Fruit fly (Drosophila melanogaster) whole organism, embryonic: ENCODE data around the gene CG15418.

Experiments used
- Adf1 ChIP-seq: fragments of 200-800 bp; sonication (Bioruptor generic); IDR thresholded peaks from 2 replicates; pipeline ENCODE4 v1.3.6; 2022; ENCODE audit warnings: missing biosample characterization, missing genetic modification characterization
- Antp ChIP-seq: fragments of 200-800 bp; sonication (Bioruptor generic); optimal IDR thresholded peaks from 3 replicates; lab custom pipeline; 2016; ENCODE audit warnings: missing biosample characterization, missing genetic modification characterization
- Asciz ChIP-seq: fragments of 200-800 bp; sonication (Bioruptor generic); optimal IDR thresholded peaks from 2 replicates; lab custom pipeline; 2017; ENCODE audit warnings: missing biosample characterization, mild to moderate bottlenecking, missing genetic modification characterization, missing genetic modification reagents
- CG10209 ChIP-seq: fragments of 200-800 bp; sonication (Bioruptor generic); optimal IDR thresholded peaks from 3 replicates; lab custom pipeline; 2017; ENCODE audit warnings: missing biosample characterization, mild to moderate bottlenecking, missing genetic modification characterization, missing genetic modification reagents
- CG11093 ChIP-seq: fragments of 200-800 bp; sonication (Bioruptor generic); IDR thresholded peaks from 3 replicates; pipeline ENCODE4 v1.3.6; 2022; ENCODE audit warnings: missing biosample characterization, missing genetic modification characterization
- CG11560 ChIP-seq: fragments of 200-800 bp; sonication (Bioruptor generic); IDR thresholded peaks from 3 replicates; pipeline ENCODE4 v1.3.6; 2022; ENCODE audit warnings: missing biosample characterization, missing genetic modification characterization
- CG12659 ChIP-seq: fragments of 200-800 bp; sonication (Bioruptor generic); optimal IDR thresholded peaks from 3 replicates; lab custom pipeline; 2017; ENCODE audit warnings: mild to moderate bottlenecking, missing biosample characterization, missing genetic modification reagents, missing genetic modification characterization
- CG13424 ChIP-seq: fragments of 200-800 bp; sonication (Bioruptor generic); optimal IDR thresholded peaks from 2 replicates; lab custom pipeline; 2019; ENCODE audit warnings: missing biosample characterization, mild to moderate bottlenecking, missing genetic modification characterization, moderate library complexity
- CG14441 ChIP-seq: fragments of 200-800 bp; sonication (Bioruptor generic); IDR thresholded peaks from 2 replicates; pipeline ENCODE4 v1.3.6; 2022; ENCODE audit warnings: missing biosample characterization, missing genetic modification characterization
- CG15696 ChIP-seq: fragments of 200-800 bp; sonication (Bioruptor generic); optimal IDR thresholded peaks from 2 replicates; lab custom pipeline; 2019; ENCODE audit warnings: missing biosample characterization, mild to moderate bottlenecking, missing genetic modification characterization, moderate library complexity
- CG16863 ChIP-seq: fragments of 200-800 bp; sonication (Bioruptor generic); optimal IDR thresholded peaks from 3 replicates; lab custom pipeline; 2016; ENCODE audit warnings: missing biosample characterization, missing genetic modification characterization
- CG31224 ChIP-seq: fragments of 200-800 bp; sonication (Bioruptor generic); IDR thresholded peaks from 2 replicates; pipeline ENCODE4 v1.3.6; 2022; ENCODE audit warnings: missing biosample characterization, missing genetic modification characterization
- CG34224 ChIP-seq: fragments of 200-800 bp; sonication (Bioruptor generic); IDR thresholded peaks from 3 replicates; pipeline ENCODE4 v1.3.6; 2022; ENCODE audit warnings: missing biosample characterization, missing genetic modification characterization; ENCODE audit not compliant: partially characterized antibody
- CG4360 ChIP-seq: fragments of 200-800 bp; sonication (Bioruptor generic); IDR thresholded peaks from 2 replicates; pipeline ENCODE4 v1.3.6; 2022; ENCODE audit warnings: missing biosample characterization, missing genetic modification characterization
- CG5953 ChIP-seq: fragments of 200-800 bp; sonication (Bioruptor generic); IDR thresholded peaks from 2 replicates; pipeline ENCODE4 v1.3.6; 2022; ENCODE audit warnings: missing biosample characterization, missing genetic modification characterization
- CG7839 ChIP-seq: fragments of 200-800 bp; sonication (Bioruptor generic); optimal IDR thresholded peaks from 3 replicates; lab custom pipeline; 2018; ENCODE audit warnings: missing biosample characterization, mild to moderate bottlenecking, missing genetic modification characterization, moderate library complexity
- CG8478 ChIP-seq: fragments of >200 bp; optimal IDR thresholded peaks from 2 replicates; lab custom pipeline; 2018
- Chrac-16 ChIP-seq: fragments of 200-800 bp; sonication (Bioruptor generic); optimal IDR thresholded peaks from 3 replicates; lab custom pipeline; 2016; ENCODE audit warnings: missing biosample characterization, missing genetic modification characterization
- CkIIα-i1 ChIP-seq: fragments of 200-800 bp; sonication (Bioruptor generic); IDR thresholded peaks from 2 replicates; pipeline ENCODE4 v1.3.6; 2022; ENCODE audit warnings: missing biosample characterization, missing genetic modification characterization
- Dek ChIP-seq: fragments of 200-800 bp; sonication (Bioruptor generic); optimal IDR thresholded peaks from 3 replicates; lab custom pipeline; 2019; ENCODE audit warnings: missing biosample characterization, mild to moderate bottlenecking, missing genetic modification characterization, moderate library complexity
- Doc3 ChIP-seq: fragments of 200-800 bp; sonication (Bioruptor generic); IDR thresholded peaks from 3 replicates; pipeline ENCODE4 v1.3.6; 2022; ENCODE audit warnings: missing biosample characterization, missing genetic modification characterization; ENCODE audit not compliant: partially characterized antibody
- Dp ChIP-seq: fragments of 200-800 bp; sonication (Bioruptor generic); optimal IDR thresholded peaks from 2 replicates; lab custom pipeline; 2018; ENCODE audit warnings: missing biosample characterization, mild to moderate bottlenecking, missing genetic modification characterization, moderate library complexity
- Eip74EF ChIP-seq, 2 experiments: fragments of 200-800 bp in 1 of 2; fragments of >200 bp in 1 of 2; sonication (Bioruptor generic) in 1 of 2; optimal IDR thresholded peaks; 2 replicates each; lab custom pipeline; 2017 to 2019; ENCODE audit warnings: missing biosample characterization in 2 of 2, missing genetic modification characterization in 2 of 2, mild to moderate bottlenecking in 1 of 2, moderate library complexity in 1 of 2
- Elba2 ChIP-seq: fragments of 200-800 bp; sonication (Bioruptor generic); optimal IDR thresholded peaks from 3 replicates; lab custom pipeline; 2016; ENCODE audit warnings: missing biosample characterization, missing genetic modification characterization
- HLH4C ChIP-seq: fragments of 200-800 bp; sonication (Bioruptor generic); IDR thresholded peaks from 3 replicates; pipeline ENCODE4 v1.3.6; 2022; ENCODE audit warnings: missing biosample characterization, missing genetic modification characterization; ENCODE audit not compliant: partially characterized antibody
- HmgZ ChIP-seq: fragments of 200-800 bp; sonication (Bioruptor generic); optimal IDR thresholded peaks from 2 replicates; lab custom pipeline; 2018; ENCODE audit warnings: missing biosample characterization, mild to moderate bottlenecking, missing genetic modification characterization
- Hsf ChIP-seq: fragments of 200-800 bp; sonication (Bioruptor generic); optimal IDR thresholded peaks from 3 replicates; lab custom pipeline; 2016; ENCODE audit warnings: missing biosample characterization, missing genetic modification characterization
- MTF-1 ChIP-seq: fragments of 200-800 bp; sonication (Bioruptor generic); optimal IDR thresholded peaks from 2 replicates; lab custom pipeline; 2018; ENCODE audit warnings: missing biosample characterization, mild to moderate bottlenecking, missing genetic modification characterization, borderline replicate concordance
- Med ChIP-seq: fragments of 200-800 bp; sonication (Bioruptor generic); peaks from one replicate; lab custom pipeline; 2016; ENCODE audit warnings: missing biosample characterization, missing genetic modification characterization, mild to moderate bottlenecking, inconsistent platforms, moderate library complexity
- Nf-YA ChIP-seq: fragments of 200-800 bp; sonication (Bioruptor generic); IDR thresholded peaks from 2 replicates; pipeline ENCODE4 v1.3.6; 2022; ENCODE audit warnings: missing biosample characterization, missing genetic modification characterization
- Stat92E ChIP-seq, 3 experiments: fragments of >200 bp in 2 of 3; fragments of 200-800 bp in 1 of 3; sonication (Bioruptor generic) in 1 of 3; optimal IDR thresholded peaks; 2 replicates each; lab custom pipeline; 2017 to 2019; ENCODE audit warnings: missing biosample characterization in 3 of 3, missing genetic modification characterization in 3 of 3, mild to moderate bottlenecking in 1 of 3, moderate library complexity in 1 of 3
- aop ChIP-seq: fragments of 200-800 bp; sonication (Bioruptor generic); IDR thresholded peaks from 2 replicates; pipeline ENCODE4 v1.3.6; 2022; ENCODE audit warnings: missing biosample characterization, missing genetic modification characterization
- ato ChIP-seq: fragments of 200-800 bp; sonication (Bioruptor generic); IDR thresholded peaks from 2 replicates; pipeline ENCODE4 v1.3.6; 2022; ENCODE audit warnings: missing biosample characterization, missing genetic modification characterization; ENCODE audit not compliant: partially characterized antibody
- bsh ChIP-seq, 2 experiments: fragments of 200-800 bp; sonication (Bioruptor generic); optimal IDR thresholded peaks; 2 replicates each; lab custom pipeline; 2017 to 2018; ENCODE audit warnings: mild to moderate bottlenecking in 2 of 2, missing biosample characterization in 2 of 2, missing genetic modification characterization in 2 of 2, moderate library complexity in 1 of 2
- chn ChIP-seq: fragments of 200-800 bp; sonication (Bioruptor generic); optimal IDR thresholded peaks from 2 replicates; lab custom pipeline; 2016; ENCODE audit warnings: missing biosample characterization, missing genetic modification characterization
- da ChIP-seq: fragments of 200-800 bp; sonication (Bioruptor generic); optimal IDR thresholded peaks from 2 replicates; lab custom pipeline; 2016; ENCODE audit warnings: missing biosample characterization, missing genetic modification characterization
- disco-r ChIP-seq: fragments of 200-800 bp; sonication (Bioruptor generic); optimal IDR thresholded peaks from 2 replicates; lab custom pipeline; 2016; ENCODE audit warnings: missing biosample characterization, missing genetic modification characterization
- dysf ChIP-seq: fragments of 200-800 bp; sonication (Bioruptor generic); IDR thresholded peaks from 3 replicates; pipeline ENCODE4 v1.3.6; 2022; ENCODE audit warnings: missing biosample characterization, missing genetic modification characterization
- emc ChIP-seq: fragments of 200-800 bp; sonication (Bioruptor generic); optimal IDR thresholded peaks from 2 replicates; lab custom pipeline; 2016; ENCODE audit warnings: missing biosample characterization, missing genetic modification characterization
- gfzf ChIP-seq: fragments of 200-800 bp; sonication (Bioruptor generic); optimal IDR thresholded peaks from 2 replicates; lab custom pipeline; 2016; ENCODE audit warnings: missing biosample characterization, mild to moderate bottlenecking, missing genetic modification characterization, moderate library complexity
- h ChIP-seq: fragments of >200 bp; optimal IDR thresholded peaks from 2 replicates; lab custom pipeline; 2017
- kay ChIP-seq: fragments of 200-800 bp; sonication (Bioruptor generic); optimal IDR thresholded peaks from 2 replicates; lab custom pipeline; 2016; ENCODE audit warnings: missing biosample characterization, missing genetic modification characterization
- knrl ChIP-seq: fragments of 200-800 bp; sonication (Bioruptor generic); IDR thresholded peaks from 3 replicates; pipeline ENCODE4 v1.3.6; 2022; ENCODE audit warnings: missing biosample characterization, missing genetic modification characterization; ENCODE audit not compliant: partially characterized antibody
- lov ChIP-seq, 2 experiments: fragments of 200-800 bp in 1 of 2; fragments of >200 bp in 1 of 2; sonication (Bioruptor generic) in 1 of 2; IDR thresholded peaks in 1 of 2; optimal IDR thresholded peaks in 1 of 2; 2 replicates in 1 of 2; 3 replicates in 1 of 2; pipeline versions ENCODE4 v1.3.6 to Lab custom; 2017 to 2022; ENCODE audit warnings: missing biosample characterization in 1 of 2, missing genetic modification characterization in 1 of 2
- pfk ChIP-seq: fragments of 200-800 bp; sonication (Bioruptor generic); optimal IDR thresholded peaks from 2 replicates; lab custom pipeline; 2018; ENCODE audit warnings: missing biosample characterization, mild to moderate bottlenecking, missing genetic modification characterization, moderate library complexity
- pzg ChIP-seq: fragments of 200-800 bp; sonication (Bioruptor generic); optimal IDR thresholded peaks from 3 replicates; lab custom pipeline; 2018; ENCODE audit warnings: missing biosample characterization, mild to moderate bottlenecking, missing genetic modification characterization, moderate library complexity
- repo ChIP-seq: fragments of 200-800 bp; sonication (Bioruptor generic); optimal IDR thresholded peaks from 2 replicates; lab custom pipeline; 2016; ENCODE audit warnings: missing biosample characterization, missing genetic modification characterization
- sisA ChIP-seq: fragments of 200-800 bp; sonication (Bioruptor generic); IDR thresholded peaks from 2 replicates; pipeline ENCODE4 v1.3.6; 2022; ENCODE audit warnings: missing biosample characterization, missing genetic modification characterization
- slbo ChIP-seq: fragments of 200-800 bp; sonication (Bioruptor generic); IDR thresholded peaks from 2 replicates; pipeline ENCODE4 v1.3.6; 2022; ENCODE audit warnings: missing biosample characterization, missing genetic modification characterization
- slp2 ChIP-seq: fragments of 200-800 bp; sonication (Bioruptor generic); optimal IDR thresholded peaks from 2 replicates; lab custom pipeline; 2016; ENCODE audit warnings: missing biosample characterization, missing genetic modification characterization
- yki ChIP-seq: fragments of >200 bp; optimal IDR thresholded peaks from 3 replicates; lab custom pipeline; 2018

CG15418 gene

DNA sequence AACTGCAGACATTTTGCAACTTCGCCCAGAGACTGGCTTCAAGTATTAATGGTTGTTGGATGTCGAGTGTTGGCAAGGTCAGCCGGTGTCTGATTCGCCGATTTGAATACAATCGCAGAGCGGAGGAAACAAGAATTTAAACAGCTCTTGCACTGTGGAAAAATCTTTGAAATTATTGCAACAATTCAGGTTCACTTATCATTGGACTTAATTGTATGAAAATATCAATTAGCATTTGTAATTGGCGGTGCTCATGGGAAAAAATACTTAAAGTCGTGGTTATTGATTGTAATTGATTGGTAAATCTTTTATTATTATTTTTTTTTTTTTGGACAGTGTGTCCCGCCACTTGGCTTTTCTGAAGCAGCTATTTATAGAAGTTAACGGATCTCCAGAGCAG is 8.0 kb upstream of the CG15418 start (continued):
- TF ChIP-seq slbo (peak; percentile 75), sisA (peak; percentile 34; the same call in 1 of the 2 replicates), yki (lab: Kevin White, UChicago) (no peak), CG11093 (no peak), CG4360 (no peak), emc (no peak), CG13424 (tag; lab: Kevin White, UChicago) (no peak), CG16863 (GFP tag; lab: Kevin White, UChicago) (no peak), HLH4C (GFP tag; lab: Robert Waterston, UW) (no peak), Eip74EF (GFP tag; optimal IDR thresholded peaks at IDR 0.05; lab: Kevin White, UChicago) (no peak), CG12659 (GFP tag; lab: Kevin White, UChicago) (no peak), Nf-YA (GFP tag; lab: Robert Waterston, UW) (no peak), Dp (GFP tag; lab: Kevin White, UChicago) (no peak), CG31224 (GFP tag; lab: Robert Waterston, UW) (peak; percentile 49), CG15696 (tag; lab: Kevin White, UChicago) (no peak), da (GFP tag; lab: Kevin White, UChicago) (no peak), ato (no peak), CG5953 (GFP tag; lab: Robert Waterston, UW) (no peak), Hsf (no peak), CG11560 (tag; lab: Robert Waterston, UW) (no peak), Chrac-16 (GFP tag; lab: Kevin White, UChicago) (no peak), Elba2 (GFP tag; lab: Kevin White, UChicago) (no peak), chn (no peak), dysf (GFP tag; lab: Robert Waterston, UW) (peak; percentile 72; the same call in 2 of the 3 replicates), kay (GFP tag; lab: Kevin White, UChicago) (peak; percentile 25), Med (GFP tag; lab: Kevin White, UChicago) (peak; percentile 85), Stat92E (GFP tag; optimal IDR thresholded peaks at IDR 0.05; lab: Kevin White, UChicago) (no peak), Antp (GFP tag; lab: Kevin White, UChicago) (no peak), h (no peak), HmgZ (tag; lab: Kevin White, UChicago) (no peak), CG8478 (no peak), MTF-1 (GFP tag; lab: Kevin White, UChicago) (no peak), gfzf (GFP tag; lab: Kevin White, UChicago) (no peak), disco-r (GFP tag; lab: Kevin White, UChicago) (no peak), repo (no peak), CG14441 (peak; percentile 49), pzg (GFP tag; lab: Kevin White, UChicago) (no peak), pfk (no peak), Adf1 (GFP tag; lab: Robert Waterston, UW) (peak; percentile 44), CG10209 (GFP tag; lab: Kevin White, UChicago) (no peak), Asciz (GFP tag; lab: Kevin White, UChicago) (no peak), CkIIα-i1 (GFP tag; lab: Robert Waterston, UW) (no peak), bsh (GFP tag; optimal IDR thresholded peaks at IDR 0.05; lab: Kevin White, UChicago) (no peak), CG34224 (no peak), aop (no peak), Dek (tag; lab: Kevin White, UChicago) (no peak), Doc3 (GFP tag; lab: Robert Waterston, UW) (no peak), knrl (GFP tag; lab: Robert Waterston, UW) (no peak), CG7839 (tag; lab: Kevin White, UChicago) (peak; percentile 56), slp2 (no peak), lov (optimal IDR thresholded peaks at IDR 0.05; lab: Kevin White, UChicago) (no peak), lov (GFP tag; IDR thresholded peaks at IDR 0.05; lab: Robert Waterston, UW) (no peak)
